Fruit fly (Drosophila melanogaster) whole organism, embryonic: Measurements from ENCODE around the gene Nepl14.

Experiments
- CG10147 ChIP-seq: fragments of 200-800 bp; sonication (Bioruptor generic); optimal IDR thresholded peaks from 2 replicates; lab custom pipeline; 2019; ENCODE audit warnings: missing biosample characterization, mild to moderate bottlenecking, missing genetic modification characterization, moderate library complexity
- CG12659 ChIP-seq: fragments of 200-800 bp; sonication (Bioruptor generic); optimal IDR thresholded peaks from 3 replicates; lab custom pipeline; 2017; ENCODE audit warnings: mild to moderate bottlenecking, missing biosample characterization, missing genetic modification reagents, missing genetic modification characterization
- CG13287 ChIP-seq: fragments of 200-800 bp; sonication (Bioruptor generic); IDR thresholded peaks from 2 replicates; pipeline ENCODE4 v1.3.6; 2022; ENCODE audit warnings: missing biosample characterization, missing genetic modification characterization; ENCODE audit not compliant: partially characterized antibody
- CG15601 ChIP-seq: fragments of 200-800 bp; sonication (Bioruptor generic); optimal IDR thresholded peaks from 3 replicates; lab custom pipeline; 2019; ENCODE audit warnings: missing biosample characterization, mild to moderate bottlenecking, missing genetic modification characterization, moderate library complexity
- CG17361 ChIP-seq: fragments of 200-800 bp; sonication (Bioruptor generic); IDR thresholded peaks from 3 replicates; pipeline ENCODE4 v1.3.6; 2022; ENCODE audit warnings: missing biosample characterization, missing genetic modification characterization
- CG18011 ChIP-seq: fragments of 200-800 bp; sonication (Bioruptor generic); optimal IDR thresholded peaks from 2 replicates; lab custom pipeline; 2017; ENCODE audit warnings: missing biosample characterization, missing genetic modification characterization, mild to moderate bottlenecking, moderate library complexity, missing genotype
- CG18476 ChIP-seq: fragments of 200-800 bp; sonication (Bioruptor generic); optimal IDR thresholded peaks from 2 replicates; lab custom pipeline; 2016; ENCODE audit warnings: missing biosample characterization, mild to moderate bottlenecking, missing genetic modification characterization
- CG2678 ChIP-seq: fragments of 200-800 bp; sonication (Bioruptor generic); optimal IDR thresholded peaks from 3 replicates; lab custom pipeline; 2019; ENCODE audit warnings: missing biosample characterization, mild to moderate bottlenecking, missing genetic modification characterization, moderate library complexity
- CG31441 ChIP-seq: fragments of 200-800 bp; sonication (Bioruptor generic); IDR thresholded peaks from 2 replicates; pipeline ENCODE4 v1.3.6; 2022; ENCODE audit warnings: missing biosample characterization, missing genetic modification characterization
- CG3407 ChIP-seq: fragments of 200-800 bp; sonication (Bioruptor generic); optimal IDR thresholded peaks from 2 replicates; lab custom pipeline; 2018; ENCODE audit warnings: missing biosample characterization, mild to moderate bottlenecking, missing genetic modification characterization
- CG34224 ChIP-seq: fragments of 200-800 bp; sonication (Bioruptor generic); IDR thresholded peaks from 3 replicates; pipeline ENCODE4 v1.3.6; 2022; ENCODE audit warnings: missing biosample characterization, missing genetic modification characterization; ENCODE audit not compliant: partially characterized antibody
- CG3995 ChIP-seq: fragments of 200-800 bp; sonication (Bioruptor generic); optimal IDR thresholded peaks from 3 replicates; lab custom pipeline; 2016; ENCODE audit warnings: missing biosample characterization, missing genetic modification characterization
- CG43689 ChIP-seq: fragments of 200-800 bp; sonication (Bioruptor generic); IDR thresholded peaks from 2 replicates; pipeline ENCODE4 v1.3.6; 2022; ENCODE audit warnings: missing biosample characterization, missing genetic modification characterization
- CG4707 ChIP-seq: fragments of 200-800 bp; sonication (Bioruptor generic); optimal IDR thresholded peaks from 2 replicates; lab custom pipeline; 2018; ENCODE audit warnings: missing biosample characterization, mild to moderate bottlenecking, missing genetic modification characterization, moderate library complexity
- CG6175 ChIP-seq: fragments of 200-800 bp; sonication (Bioruptor generic); IDR thresholded peaks from 3 replicates; pipeline ENCODE4 v1.3.6; 2022; ENCODE audit warnings: missing biosample characterization, missing genetic modification characterization
- CG7357 ChIP-seq: fragments of 200-800 bp; sonication (Bioruptor generic); IDR thresholded peaks from 3 replicates; pipeline ENCODE4 v1.3.6; 2022; ENCODE audit warnings: missing biosample characterization, missing genetic modification characterization
- CG7963 ChIP-seq: fragments of 200-800 bp; sonication (Bioruptor generic); IDR thresholded peaks from 3 replicates; pipeline ENCODE4 v1.3.6; 2022; ENCODE audit warnings: missing biosample characterization, missing genetic modification characterization; ENCODE audit not compliant: partially characterized antibody
- CG8359 ChIP-seq: fragments of 200-800 bp; sonication (Bioruptor generic); optimal IDR thresholded peaks from 2 replicates; lab custom pipeline; 2017; ENCODE audit warnings: missing biosample characterization, mild to moderate bottlenecking, missing genetic modification characterization, borderline replicate concordance
- ERR ChIP-seq: fragments of 200-800 bp; sonication (Bioruptor generic); optimal IDR thresholded peaks from 2 replicates; lab custom pipeline; 2016; ENCODE audit warnings: missing biosample characterization, missing genetic modification characterization
- Eip74EF ChIP-seq, 2 experiments: fragments of 200-800 bp in 1 of 2; fragments of >200 bp in 1 of 2; sonication (Bioruptor generic) in 1 of 2; optimal IDR thresholded peaks; 2 replicates each; lab custom pipeline; 2017 to 2019; ENCODE audit warnings: missing biosample characterization in 2 of 2, missing genetic modification characterization in 2 of 2, mild to moderate bottlenecking in 1 of 2, moderate library complexity in 1 of 2
- GATAe ChIP-seq: fragments of 200-800 bp; sonication (Bioruptor generic); conservative IDR thresholded peaks from 2 replicates; pipeline ENCODE4 v1.3.6; 2022; ENCODE audit warnings: missing biosample characterization, missing genetic modification characterization
- Gug ChIP-seq: fragments of 200-800 bp; sonication (Bioruptor generic); IDR thresholded peaks from 4 replicates; pipeline ENCODE4 v1.3.6; 2022; ENCODE audit warnings: missing biosample characterization, missing genetic modification characterization
- HLH4C ChIP-seq: fragments of 200-800 bp; sonication (Bioruptor generic); IDR thresholded peaks from 3 replicates; pipeline ENCODE4 v1.3.6; 2022; ENCODE audit warnings: missing biosample characterization, missing genetic modification characterization; ENCODE audit not compliant: partially characterized antibody
- HmgD ChIP-seq: fragments of 200-800 bp; sonication (Bioruptor generic); optimal IDR thresholded peaks from 3 replicates; lab custom pipeline; 2016; ENCODE audit warnings: missing biosample characterization, missing genetic modification characterization
- Hsf ChIP-seq: fragments of 200-800 bp; sonication (Bioruptor generic); optimal IDR thresholded peaks from 3 replicates; lab custom pipeline; 2016; ENCODE audit warnings: missing biosample characterization, missing genetic modification characterization
- MBD-R2 ChIP-seq: fragments of 200-800 bp; sonication (Bioruptor generic); IDR thresholded peaks from 2 replicates; pipeline ENCODE4 v1.3.6; 2022; ENCODE audit warnings: missing biosample characterization, missing genetic modification characterization
- NC2α ChIP-seq: fragments of 200-800 bp; sonication (Bioruptor generic); optimal IDR thresholded peaks from 2 replicates; lab custom pipeline; 2016; ENCODE audit warnings: missing biosample characterization, missing genetic modification characterization
- Oli ChIP-seq: fragments of 200-800 bp; sonication (Bioruptor generic); optimal IDR thresholded peaks from 2 replicates; lab custom pipeline; 2018; ENCODE audit warnings: missing biosample characterization, mild to moderate bottlenecking, missing genetic modification characterization, moderate library complexity
- Poxn ChIP-seq: fragments of 200-800 bp; sonication (Bioruptor generic); IDR thresholded peaks from 2 replicates; pipeline ENCODE4 v1.3.6; 2022; ENCODE audit warnings: missing biosample characterization, missing genetic modification characterization
- Ssrp ChIP-seq: fragments of 200-800 bp; sonication (Bioruptor generic); optimal IDR thresholded peaks from 2 replicates; lab custom pipeline; 2018; ENCODE audit warnings: missing biosample characterization, mild to moderate bottlenecking, missing genetic modification characterization, moderate library complexity
- ac ChIP-seq: fragments of 200-800 bp; sonication (Bioruptor generic); optimal IDR thresholded peaks from 3 replicates; lab custom pipeline; 2017; ENCODE audit warnings: missing biosample characterization, mild to moderate bottlenecking, missing genetic modification characterization
- br ChIP-seq: fragments of >200 bp; optimal IDR thresholded peaks from 2 replicates; lab custom pipeline; 2017
- cg ChIP-seq: fragments of 200-800 bp; sonication (Bioruptor generic); optimal IDR thresholded peaks from 3 replicates; lab custom pipeline; 2019; ENCODE audit warnings: missing biosample characterization, mild to moderate bottlenecking, missing genetic modification characterization, moderate library complexity
- chn ChIP-seq: fragments of 200-800 bp; sonication (Bioruptor generic); optimal IDR thresholded peaks from 2 replicates; lab custom pipeline; 2016; ENCODE audit warnings: missing biosample characterization, missing genetic modification characterization
- dmrt99B ChIP-seq: fragments of 200-800 bp; sonication (Bioruptor generic); optimal IDR thresholded peaks from 2 replicates; lab custom pipeline; 2018; ENCODE audit warnings: missing biosample characterization, mild to moderate bottlenecking, missing genetic modification characterization, moderate library complexity
- fu2 ChIP-seq: fragments of 200-800 bp; sonication (Bioruptor generic); optimal IDR thresholded peaks from 2 replicates; lab custom pipeline; 2016; ENCODE audit warnings: missing biosample characterization, missing genetic modification characterization
- h ChIP-seq: fragments of >200 bp; optimal IDR thresholded peaks from 2 replicates; lab custom pipeline; 2017
- jing ChIP-seq: fragments of 200-800 bp; sonication (Bioruptor generic); optimal IDR thresholded peaks from 2 replicates; lab custom pipeline; 2018; ENCODE audit warnings: missing biosample characterization, mild to moderate bottlenecking, missing genetic modification characterization
- kni ChIP-seq: fragments of 200-800 bp; sonication (Bioruptor generic); optimal IDR thresholded peaks from 3 replicates; lab custom pipeline; 2017; ENCODE audit warnings: mild to moderate bottlenecking, missing biosample characterization, missing genetic modification reagents, missing genetic modification characterization
- nerfin-1 ChIP-seq: fragments of 200-800 bp; sonication (Bioruptor generic); optimal IDR thresholded peaks from 3 replicates; lab custom pipeline; 2019; ENCODE audit warnings: missing biosample characterization, mild to moderate bottlenecking, missing genetic modification characterization, moderate library complexity
- odd ChIP-seq: fragments of 200-800 bp; sonication (Bioruptor generic); optimal IDR thresholded peaks from 2 replicates; lab custom pipeline; 2017; ENCODE audit warnings: missing biosample characterization, mild to moderate bottlenecking, missing genetic modification characterization
- pan ChIP-seq, 4 experiments: fragments of >200 bp in 3 of 4; fragments of 200-800 bp in 1 of 4; sonication (Bioruptor generic) in 1 of 4; optimal IDR thresholded peaks in 3 of 4; IDR thresholded peaks in 1 of 4; 2 replicates each; pipeline versions ENCODE4 v1.3.6 to Lab custom; 2017 to 2022; ENCODE audit warnings: missing biosample characterization in 2 of 4, missing genetic modification characterization in 2 of 4, mixed read lengths in 1 of 4
- ranshi ChIP-seq: fragments of 200-800 bp; sonication (Bioruptor generic); IDR thresholded peaks from 2 replicates; pipeline ENCODE4 v1.3.6; 2022; ENCODE audit warnings: missing biosample characterization, missing genetic modification characterization
- row ChIP-seq: fragments of 200-800 bp; sonication (Bioruptor generic); IDR thresholded peaks from 3 replicates; pipeline ENCODE4 v1.3.6; 2022; ENCODE audit warnings: missing biosample characterization, missing genetic modification characterization
- schlank ChIP-seq: fragments of 200-800 bp; sonication (Bioruptor generic); optimal IDR thresholded peaks from 2 replicates; lab custom pipeline; 2018; ENCODE audit warnings: missing biosample characterization, mild to moderate bottlenecking, missing genetic modification characterization
- sd ChIP-seq: fragments of 200-800 bp; sonication (Bioruptor generic); optimal IDR thresholded peaks from 3 replicates; lab custom pipeline; 2018; ENCODE audit warnings: missing biosample characterization, mild to moderate bottlenecking, missing genetic modification characterization, moderate library complexity
- slou ChIP-seq: fragments of 200-800 bp; sonication (Bioruptor generic); optimal IDR thresholded peaks from 3 replicates; lab custom pipeline; 2016; ENCODE audit warnings: missing biosample characterization, missing genetic modification characterization
- ssp ChIP-seq: fragments of 200-800 bp; sonication (Bioruptor generic); IDR thresholded peaks from 2 replicates; pipeline ENCODE4 v1.3.6; 2022; ENCODE audit warnings: missing biosample characterization, missing genetic modification characterization
- wdn ChIP-seq: fragments of 200-800 bp; sonication (Bioruptor generic); IDR thresholded peaks from 2 replicates; pipeline ENCODE4 v1.3.6; 2022; ENCODE audit warnings: missing biosample characterization, missing genetic modification characterization

Nepl14 gene

DNA sequence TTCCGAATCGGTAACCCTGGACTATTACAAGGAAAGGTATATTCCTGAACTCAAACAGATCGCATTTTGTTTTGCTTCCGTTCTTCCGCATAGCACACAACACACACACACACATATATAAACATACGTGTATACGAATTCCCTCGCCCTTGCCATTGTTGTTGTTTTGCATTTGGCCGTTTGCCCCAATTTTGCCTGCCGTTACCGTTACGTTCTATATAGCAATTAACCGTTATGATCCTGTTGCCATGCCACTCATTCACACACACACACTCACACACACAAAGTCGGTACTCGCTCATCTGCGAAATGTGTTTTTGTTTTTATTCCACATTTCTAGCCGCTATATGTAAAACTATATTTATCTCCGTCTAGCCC lies 36.1 kb downstream of the Nepl14 start:
- TF ChIP-seq CG7357 (GFP tag; lab: Robert Waterston, UW) (no peak), chn (GFP tag; lab: Kevin White, UChicago) (no peak), row (GFP tag; lab: Robert Waterston, UW) (no peak), dmrt99B (tag; lab: Kevin White, UChicago) (no peak), ERR (GFP tag; lab: Kevin White, UChicago) (no peak), HmgD (GFP tag; lab: Kevin White, UChicago) (peak; percentile 27), odd (GFP tag; lab: Kevin White, UChicago) (no peak), sd (tag; lab: Kevin White, UChicago) (peak; percentile 28), CG15601 (tag; lab: Kevin White, UChicago) (no peak), Eip74EF (GFP tag; optimal IDR thresholded peaks at IDR 0.05; lab: Kevin White, UChicago) (peak in 1 of 2 experiments; percentile 70), cg (GFP tag; lab: Kevin White, UChicago) (peak; percentile 71), CG17361 (no peak), h (no peak), nerfin-1 (peak; percentile 41), Oli (tag; lab: Kevin White, UChicago) (no peak)

DNA sequence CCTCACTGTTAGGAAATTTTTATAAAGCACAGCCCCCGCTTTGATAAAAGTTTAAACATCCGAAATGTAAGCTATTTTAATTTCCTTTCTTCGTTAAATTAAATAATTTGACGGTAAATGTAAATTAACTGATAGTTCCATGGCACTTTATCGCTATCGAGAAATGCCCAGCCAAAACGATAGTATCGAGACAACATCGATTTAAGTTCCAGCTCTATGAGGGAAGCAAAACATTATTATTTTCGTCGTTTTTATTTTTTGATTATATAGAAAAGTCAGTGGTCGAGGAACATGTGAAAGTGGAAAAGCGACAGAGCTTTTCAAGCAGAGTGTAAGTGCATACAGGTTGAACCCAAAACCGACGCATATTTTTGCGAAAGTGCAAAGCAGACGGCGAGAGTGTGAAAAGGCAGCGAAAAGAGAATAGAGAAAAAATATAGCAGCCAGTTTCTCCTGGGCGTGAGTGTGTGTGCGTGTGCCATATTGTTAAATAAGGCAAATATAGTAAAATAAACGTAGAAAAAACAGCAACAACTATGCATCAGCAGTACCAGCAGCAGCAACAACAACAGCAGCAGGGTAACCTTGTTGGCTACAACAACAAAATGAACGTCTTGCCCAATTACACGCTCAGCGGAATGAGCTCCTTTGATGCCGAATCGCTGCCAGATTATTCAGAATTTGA lies 36.6 kb downstream of the Nepl14 start, which contains the start of gene CG45049:
TSS of gene CG45049 (plus strand) at position 197 of the 685 bp plus-strand sequence.
- TF ChIP-seq CG4707 (GFP tag; lab: Kevin White, UChicago) (no peak), slou (GFP tag; lab: Kevin White, UChicago) (no peak), kni (peak; percentile 40), CG7963 (peak; percentile 93), ac (GFP tag; lab: Kevin White, UChicago) (no peak), Hsf (GFP tag; lab: Kevin White, UChicago) (no peak), MBD-R2 (GFP tag; lab: Robert Waterston, UW) (0 out of 2 replicates have a peak, but pooled peaks have one; percentile 22), ranshi (GFP tag; lab: Robert Waterston, UW) (no peak), CG13287 (GFP tag; lab: Robert Waterston, UW) (peak; percentile 79), Gug (peak; percentile 32; the same call in 1 of the 4 replicates), CG34224 (GFP tag; lab: Robert Waterston, UW) (peak; percentile 86), GATAe (GFP tag; lab: Robert Waterston, UW) (no peak), schlank (no peak), CG31441 (GFP tag; lab: Robert Waterston, UW) (no peak), jing (GFP tag; lab: Kevin White, UChicago) (no peak), CG18476 (GFP tag; lab: Kevin White, UChicago) (no peak), CG8359 (GFP tag; lab: Kevin White, UChicago) (no peak), CG10147 (GFP tag; lab: Kevin White, UChicago) (no peak), CG18011 (GFP tag; lab: Kevin White, UChicago) (no peak), HLH4C (GFP tag; lab: Robert Waterston, UW) (peak; percentile 87), pan (optimal IDR thresholded peaks at IDR 0.05; lab: Kevin White, UChicago) (no peak), pan (GFP tag; optimal IDR thresholded peaks at IDR 0.05 in 1 of 2, IDR thresholded peaks at IDR 0.05 in 1 of 2) (no peak), CG12659 (GFP tag; lab: Kevin White, UChicago) (no peak), CG2678 (no peak), CG43689 (GFP tag; lab: Robert Waterston, UW) (no peak), Ssrp (no peak), wdn (no peak), CG6175 (GFP tag; lab: Robert Waterston, UW) (no peak), ssp (no peak), fu2 (GFP tag; lab: Kevin White, UChicago) (no peak), NC2α (GFP tag; lab: Kevin White, UChicago) (no peak), CG3407 (no peak), Poxn (GFP tag; lab: Robert Waterston, UW) (no peak), CG3995 (GFP tag; lab: Kevin White, UChicago) (no peak), br (lab: Kevin White, UChicago) (no peak)
